Worm (Caenorhabditis elegans) whole organism, early embryonic: ENCODE data around the gene rsu-1.

Experiments
- aly-1 ChIP-seq: sonication (generic microtip); optimal IDR thresholded peaks from 2 replicates; lab custom pipeline; 2016; ENCODE audit warnings: missing genetic modification characterization, missing compliant biosample characterization
- ama-1 ChIP-seq: fragments of 150-350 bp; optimal IDR thresholded peaks from 2 replicates; lab custom pipeline; 2014
- flt-1 ChIP-seq: fragments of 200-800 bp; sonication (Bioruptor generic); IDR thresholded peaks from 2 replicates; pipeline ENCODE4 v1.3.6; 2022; ENCODE audit warnings: missing genetic modification characterization, missing compliant biosample characterization
- pes-1 ChIP-seq: fragments of 200-800 bp; sonication (Bioruptor generic); IDR thresholded peaks from 2 replicates; pipeline ENCODE4 v1.3.6; 2022; ENCODE audit warnings: missing genetic modification reagents, missing genetic modification characterization, missing compliant biosample characterization
- sea-1 ChIP-seq: fragments of 200-800 bp; sonication (Bioruptor generic); conservative IDR thresholded peaks from 2 replicates; pipeline ENCODE4 v1.3.6; 2022; ENCODE audit warnings: missing genetic modification characterization, missing compliant biosample characterization
- tbx-11 ChIP-seq: fragments of 200-800 bp; sonication (Bioruptor generic); IDR thresholded peaks from 2 replicates; pipeline ENCODE4 v1.3.6; 2022; ENCODE audit warnings: missing genetic modification characterization, missing compliant biosample characterization

ce11 chrIII:3461403-3461802 is 10.4 kb upstream of the rsu-1 start, which contains the start of gene pph-6:
- no peak for TF ChIP-seq sea-1 (GFP tag; lab: Robert Waterston, UW)
- TF ChIP-seq pes-1 (GFP tag; lab: Robert Waterston, UW) = no peak
- no peak for TF ChIP-seq flt-1 (GFP tag; lab: Robert Waterston, UW)
- no peak for TF ChIP-seq tbx-11 (GFP tag; lab: Robert Waterston, UW)
- no peak for TF ChIP-seq aly-1
- no peak for TF ChIP-seq ama-1 (lab: Kevin White, UChicago)
